Worm (Caenorhabditis elegans): ENCODE data around the gene F16B12.1.

- TF ChIP-seq dmd-9 (GFP tag; IDR thresholded peaks at IDR 0.05) (no peak), tag-97 (GFP tag; IDR thresholded peaks at IDR 0.05) (no peak), ztf-11 (tag; optimal IDR thresholded peaks at IDR 0.05) (no peak), pqm-1 (tag; optimal IDR thresholded peaks at IDR 0.05) (no peak), nhr-25 (tag; optimal IDR thresholded peaks at IDR 0.05; ENCODE audit: borderline replicate concordance, insufficient read depth) (no peak), mdl-1 (tag; optimal IDR thresholded peaks at IDR 0.05) (no peak)
Observed at ce11 chrX:14127291-14127922, 42.1 kb downstream of the F16B12.1 start, which contains the start of gene F28H6.4.

Measured in whole organism, L4 larva.